Worm (Caenorhabditis elegans): ENCODE data around the gene F46C5.1.

DNA sequence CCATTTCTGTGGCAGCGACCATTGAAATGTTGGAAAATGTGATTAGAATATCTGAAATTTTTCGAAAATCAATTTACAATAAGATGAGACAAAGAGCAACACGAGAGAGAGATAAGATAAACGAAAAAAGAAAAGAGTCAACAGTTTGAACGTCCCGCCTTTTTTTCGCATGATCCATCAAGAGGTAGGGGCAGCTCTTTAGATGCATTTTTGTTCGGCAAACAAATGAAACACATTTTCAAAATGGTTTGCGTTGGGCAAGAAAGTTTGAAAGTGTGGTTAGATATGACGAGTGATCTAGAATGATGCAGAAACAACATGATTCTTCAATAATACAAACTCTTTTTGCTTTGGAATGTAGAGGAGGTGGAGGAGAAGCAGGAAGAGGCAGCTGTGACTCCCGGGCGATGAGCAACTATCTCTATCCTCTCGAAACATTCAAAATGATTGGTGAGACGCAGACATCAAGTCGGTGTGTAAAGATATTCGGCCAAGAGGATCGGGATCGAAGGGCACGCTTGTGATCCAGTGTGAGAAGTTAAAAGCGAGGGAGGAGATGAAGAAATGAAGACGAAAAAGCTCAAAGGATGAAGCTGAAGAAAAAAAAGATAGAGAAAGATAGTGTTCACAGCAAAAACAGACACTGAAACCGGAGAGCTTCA lies 23.6 kb upstream of the F46C5.1 start, which contains the start of gene F46C5.6:
- TF ChIP-seq W03F9.2 (tag; optimal IDR thresholded peaks at IDR 0.05) (no peak), him-1 (tag; optimal IDR thresholded peaks at IDR 0.05) (no peak), dao-5 (tag; optimal IDR thresholded peaks at IDR 0.05) (no peak)

Measured in whole organism, L4/young adult.